Fruit fly (Drosophila melanogaster): Measurements from ENCODE around the gene Lerp.

The Lerp gene

DNA sequence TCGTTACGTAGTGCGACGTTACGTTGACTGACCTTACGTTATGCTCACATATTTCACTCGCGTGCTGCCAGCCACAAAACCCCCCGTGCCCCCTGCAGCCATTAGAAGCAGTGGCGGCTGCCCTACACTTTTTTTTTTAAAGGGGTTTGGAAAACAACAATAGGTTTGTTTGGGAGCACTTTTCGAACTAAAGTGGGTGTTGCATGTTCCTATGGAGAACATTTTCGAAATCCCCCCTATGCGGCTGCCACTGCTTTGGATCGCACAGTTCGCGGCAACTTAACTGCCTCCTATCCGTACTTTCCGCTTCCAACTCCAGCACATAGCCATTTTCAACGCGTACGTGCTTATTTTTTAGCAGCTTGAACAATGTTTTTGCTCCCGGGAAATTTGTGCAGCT lies 9.2 kb downstream of the Lerp start:
- TF ChIP-seq foxo (GFP tag; optimal IDR thresholded peaks at IDR 0.05) (peak in 1 of 2 experiments; percentile 52), Dif (GFP tag; optimal IDR thresholded peaks at IDR 0.05; ENCODE audit: partially characterized antibody) (no peak), psq (GFP tag; optimal IDR thresholded peaks at IDR 0.05) (no peak), rgr (GFP tag; optimal IDR thresholded peaks at IDR 0.05) (peak; percentile 30), CG32264 (GFP tag; optimal IDR thresholded peaks at IDR 0.05) (no peak), HLH106 (tag; optimal IDR thresholded peaks at IDR 0.05) (peak; percentile 3), ey (GFP tag; optimal IDR thresholded peaks at IDR 0.05) (peak; percentile 13), h (GFP tag; optimal IDR thresholded peaks at IDR 0.05) (peak; percentile 26), dl (GFP tag; optimal IDR thresholded peaks at IDR 0.05; ENCODE audit: insufficient read depth in 1 of 2, partially characterized antibody in 2 of 2) (no peak), fru (GFP tag; optimal IDR thresholded peaks at IDR 0.05) (peak; percentile 26)

DNA sequence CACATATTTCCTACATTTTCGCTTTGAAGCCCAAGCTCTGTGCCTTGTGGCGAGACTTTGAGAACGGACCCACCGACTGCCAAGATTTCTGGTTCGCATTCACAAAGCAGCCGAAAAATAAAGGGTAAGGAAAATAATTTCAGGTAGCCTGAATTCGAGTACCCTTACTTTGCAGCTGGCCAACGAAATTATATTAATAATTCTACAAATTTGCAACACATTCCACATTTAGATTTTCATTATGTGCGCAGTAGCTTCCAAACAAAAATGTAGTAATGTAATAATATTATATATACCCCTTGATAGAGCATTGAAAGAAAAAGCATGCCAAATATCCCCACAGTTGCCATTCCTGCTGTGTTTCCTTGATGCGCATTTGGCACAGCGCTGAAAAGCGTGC lies 16.5 kb downstream of the Lerp start:
- TF ChIP-seq HLH106 (tag; optimal IDR thresholded peaks at IDR 0.05), result peak; percentile 17
- TF ChIP-seq Vsx2 (GFP tag; optimal IDR thresholded peaks at IDR 0.05; ENCODE audit: partially characterized antibody), result no peak
- no peak for TF ChIP-seq h (GFP tag; optimal IDR thresholded peaks at IDR 0.05)
- no peak for TF ChIP-seq CG32264 (GFP tag; optimal IDR thresholded peaks at IDR 0.05)
- no peak for TF ChIP-seq tai (GFP tag; optimal IDR thresholded peaks at IDR 0.05)
- no peak for TF ChIP-seq N (GFP tag; optimal IDR thresholded peaks at IDR 0.05)
- no peak for TF ChIP-seq dl (GFP tag; optimal IDR thresholded peaks at IDR 0.05; ENCODE audit: insufficient read depth in 1 of 2, partially characterized antibody in 2 of 2)
- peak in 1 of 2 experiments; percentile 0 for TF ChIP-seq foxo (GFP tag; optimal IDR thresholded peaks at IDR 0.05)
- TF ChIP-seq fru (GFP tag; optimal IDR thresholded peaks at IDR 0.05), result peak; percentile 30

DNA sequence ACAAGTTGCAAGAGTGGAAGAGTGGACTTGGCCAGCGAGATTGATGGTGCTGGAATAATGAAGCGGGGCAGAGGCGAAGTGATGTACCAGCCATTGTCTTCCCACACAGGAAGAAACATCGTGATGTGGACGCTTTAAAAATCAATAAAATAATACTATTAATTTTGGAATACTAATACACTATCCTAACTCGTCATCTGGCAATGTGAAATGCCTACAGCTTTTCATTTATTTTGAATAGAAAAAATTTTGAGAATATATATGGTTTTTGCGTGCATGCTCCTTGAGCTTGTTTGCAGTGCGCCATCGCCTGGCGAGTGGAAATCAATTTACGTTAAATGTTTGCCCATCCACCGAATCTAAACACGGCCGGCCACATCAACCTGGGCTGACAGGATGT lies 31.1 kb downstream of the Lerp start:
- TF ChIP-seq Dif (GFP tag; optimal IDR thresholded peaks at IDR 0.05; ENCODE audit: partially characterized antibody), result no peak
- peak in 1 of 2 experiments; percentile 5 for TF ChIP-seq foxo (GFP tag; optimal IDR thresholded peaks at IDR 0.05)
- TF ChIP-seq sv (GFP tag; optimal IDR thresholded peaks at IDR 0.05), result no peak
- no peak for TF ChIP-seq sage (GFP tag; optimal IDR thresholded peaks at IDR 0.05)

DNA sequence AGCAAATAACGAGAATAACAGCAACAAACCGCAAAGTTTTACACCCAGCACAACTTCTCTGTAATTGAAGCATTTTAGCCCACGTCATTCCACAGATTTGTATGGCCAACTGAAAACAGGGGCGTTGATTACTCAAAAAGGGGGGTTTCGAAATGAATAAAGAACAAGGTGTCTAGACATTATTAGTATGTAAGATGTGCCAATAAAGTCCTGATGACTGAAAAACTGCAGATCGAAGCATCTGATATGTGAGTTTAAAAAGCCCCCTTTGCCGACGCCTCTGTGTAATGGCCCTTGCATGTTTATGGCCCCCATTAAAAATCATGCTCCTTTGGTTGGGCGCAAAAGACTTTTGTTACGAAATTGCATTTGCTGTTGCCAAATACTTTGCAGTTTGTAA lies 41.8 kb downstream of the Lerp start:
- TF ChIP-seq Hnf4 (GFP tag; optimal IDR thresholded peaks at IDR 0.05) (peak; percentile 39), brk (GFP tag; optimal IDR thresholded peaks at IDR 0.05) (peak; percentile 3), tai (GFP tag; optimal IDR thresholded peaks at IDR 0.05) (peak; percentile 38), dmrt93B (GFP tag; optimal IDR thresholded peaks at IDR 0.05) (peak; percentile 10), ey (GFP tag; optimal IDR thresholded peaks at IDR 0.05) (peak; percentile 56), rgr (GFP tag; optimal IDR thresholded peaks at IDR 0.05) (peak; percentile 56), woc (GFP tag; optimal IDR thresholded peaks at IDR 0.05) (peak; percentile 29), br (GFP tag; optimal IDR thresholded peaks at IDR 0.05) (peak; percentile 68), psq (GFP tag; optimal IDR thresholded peaks at IDR 0.05) (peak; percentile 42), h (GFP tag; optimal IDR thresholded peaks at IDR 0.05) (peak; percentile 56), pan (optimal IDR thresholded peaks at IDR 0.05) (no peak), Abd-B (GFP tag; optimal IDR thresholded peaks at IDR 0.05) (no peak), sv (GFP tag; optimal IDR thresholded peaks at IDR 0.05) (no peak), foxo (GFP tag; optimal IDR thresholded peaks at IDR 0.05) (peak in 1 of 2 experiments; percentile 74), HLH106 (tag; optimal IDR thresholded peaks at IDR 0.05) (peak; percentile 68), Sp1 (GFP tag; optimal IDR thresholded peaks at IDR 0.05) (peak; percentile 59), sage (GFP tag; optimal IDR thresholded peaks at IDR 0.05) (no peak), Rel (GFP tag; optimal IDR thresholded peaks at IDR 0.05) (no peak), Rel (tag; optimal IDR thresholded peaks at IDR 0.05) (peak; percentile 4), OdsH (GFP tag; optimal IDR thresholded peaks at IDR 0.05) (peak; percentile 56), fru (GFP tag; optimal IDR thresholded peaks at IDR 0.05) (peak; percentile 62)

DNA sequence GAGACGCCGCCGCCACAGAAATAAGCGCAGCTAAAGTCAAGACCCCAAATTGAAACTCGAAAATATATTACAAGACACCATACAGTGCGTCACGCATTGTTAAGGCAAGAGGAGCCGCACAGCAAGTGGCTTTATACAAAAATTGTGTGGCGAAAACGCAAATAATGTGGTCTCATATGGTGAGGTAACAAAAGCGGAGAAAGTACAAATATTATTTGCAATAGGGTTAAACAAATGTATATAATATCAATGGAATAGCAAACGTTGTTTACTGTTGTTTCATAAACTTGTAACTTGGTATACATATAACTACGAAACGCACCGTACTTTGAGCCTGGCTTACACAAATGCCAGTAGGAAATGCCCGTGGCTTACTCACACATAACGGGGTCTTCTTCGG lies 58.1 kb downstream of the Lerp start:
- TF ChIP-seq CG32264 (GFP tag; optimal IDR thresholded peaks at IDR 0.05) (no peak), OdsH (GFP tag; optimal IDR thresholded peaks at IDR 0.05) (no peak), HLH106 (tag; optimal IDR thresholded peaks at IDR 0.05) (no peak), Myc (optimal IDR thresholded peaks at IDR 0.05) (no peak), pan (optimal IDR thresholded peaks at IDR 0.05) (no peak), Sp1 (GFP tag; optimal IDR thresholded peaks at IDR 0.05) (no peak), Hr78 (GFP tag; optimal IDR thresholded peaks at IDR 0.05) (no peak), br (GFP tag; optimal IDR thresholded peaks at IDR 0.05) (no peak), Rel (GFP tag; optimal IDR thresholded peaks at IDR 0.05) (no peak), Rel (tag; optimal IDR thresholded peaks at IDR 0.05) (no peak), Hr83 (GFP tag; optimal IDR thresholded peaks at IDR 0.05; ENCODE audit: poor library complexity, severe bottlenecking) (no peak)
